Fruit fly (Drosophila melanogaster) Kc167 (cell line): ENCODE results near the gene Scsalpha1.

ENCODE experiments used
- Myc ChIP-seq: fragments of >200 bp; optimal IDR thresholded peaks from 2 replicates; lab custom pipeline; 2017; ENCODE audit warnings: missing external identifiers
- Sin3A ChIP-seq: fragments of >200 bp; optimal IDR thresholded peaks from 2 replicates; lab custom pipeline; 2018; ENCODE audit warnings: missing external identifiers
- h ChIP-seq: fragments of >200 bp; optimal IDR thresholded peaks from 3 replicates; lab custom pipeline; 2018; ENCODE audit warnings: missing external identifiers
- insv ChIP-seq: fragments of >200 bp; optimal IDR thresholded peaks from 3 replicates; lab custom pipeline; 2018; ENCODE audit warnings: missing external identifiers
- psq ChIP-seq: fragments of >200 bp; optimal IDR thresholded peaks from 2 replicates; lab custom pipeline; 2017; ENCODE audit warnings: missing external identifiers

- TF ChIP-seq insv (lab: Kevin White, UChicago) (no peak), psq (lab: Kevin White, UChicago) (no peak), h (lab: Kevin White, UChicago) (no peak), Sin3A (lab: Kevin White, UChicago) (no peak), Myc (lab: Kevin White, UChicago) (no peak)
These were observed 51.4 kb downstream of the Scsalpha1 start for dm6 chr3L:3865290-3865891.
